Worm (Caenorhabditis elegans) whole organism, mixed stage, embryonic: ENCODE results near the gene srd-44.

Source experiments
- M03D4.4 ChIP-seq: sonication (generic microtip); optimal IDR thresholded peaks from 2 replicates; lab custom pipeline; 2017; ENCODE audit warnings: mild to moderate bottlenecking, missing genetic modification characterization, missing compliant biosample characterization
- bed-3 ChIP-seq: fragments of 200-800 bp; sonication (Bioruptor generic); optimal IDR thresholded peaks from 3 replicates; lab custom pipeline; 2018; ENCODE audit warnings: mild to moderate bottlenecking, missing genetic modification characterization, moderate library complexity, missing compliant biosample characterization
- blmp-1 ChIP-seq: fragments of 150-350 bp; optimal IDR thresholded peaks from 2 replicates; lab custom pipeline; 2014; ENCODE audit warnings: missing biosample characterization, missing genetic modification characterization
- ceh-39 ChIP-seq: fragments of 150-350 bp; optimal IDR thresholded peaks from 2 replicates; lab custom pipeline; 2014; ENCODE audit warnings: missing biosample characterization, missing genetic modification characterization
- ceh-43 ChIP-seq: fragments of 200-800 bp; sonication (Bioruptor generic); optimal IDR thresholded peaks from 2 replicates; lab custom pipeline; 2018; ENCODE audit warnings: mild to moderate bottlenecking, missing genetic modification characterization, moderate library complexity, missing compliant biosample characterization
- ceh-83 ChIP-seq: fragments of 200-800 bp; sonication (Bioruptor generic); optimal IDR thresholded peaks from 2 replicates; lab custom pipeline; 2018; ENCODE audit warnings: mild to moderate bottlenecking, missing genetic modification characterization, missing compliant biosample characterization
- ces-1 ChIP-seq: fragments of 150-350 bp; optimal IDR thresholded peaks from 2 replicates; lab custom pipeline; 2014; ENCODE audit warnings: missing biosample characterization, missing genetic modification reagents, missing genetic modification characterization
- cnd-1 ChIP-seq: fragments of 200-800 bp; sonication (Bioruptor generic); optimal IDR thresholded peaks from 2 replicates; lab custom pipeline; 2018; ENCODE audit warnings: mild to moderate bottlenecking, missing genetic modification characterization, missing compliant biosample characterization
- drap-1 ChIP-seq: fragments of 200-800 bp; sonication (Bioruptor generic); optimal IDR thresholded peaks from 3 replicates; lab custom pipeline; 2018; ENCODE audit warnings: mild to moderate bottlenecking, missing genetic modification characterization, missing compliant biosample characterization
- elt-1 ChIP-seq: sonication (generic microtip); optimal IDR thresholded peaks from 2 replicates; lab custom pipeline; 2017; ENCODE audit warnings: missing genetic modification characterization, mild to moderate bottlenecking, missing compliant biosample characterization, antibody characterized with exemption, moderate library complexity, borderline replicate concordance; ENCODE audit not compliant: insufficient read depth
- elt-3 ChIP-seq: fragments of 150-350 bp; optimal IDR thresholded peaks from 2 replicates; lab custom pipeline; 2014; ENCODE audit warnings: missing biosample characterization, missing genetic modification characterization
- flh-1 ChIP-seq: fragments of 200-800 bp; sonication (Bioruptor generic); optimal IDR thresholded peaks from 2 replicates; lab custom pipeline; 2018; ENCODE audit warnings: mild to moderate bottlenecking, missing genetic modification characterization, moderate library complexity, missing compliant biosample characterization
- ham-2 ChIP-seq: fragments of 200-800 bp; sonication (Bioruptor generic); optimal IDR thresholded peaks from 2 replicates; lab custom pipeline; 2018; ENCODE audit warnings: mild to moderate bottlenecking, missing genetic modification characterization, missing compliant biosample characterization
- lin-32 ChIP-seq: fragments of 200-800 bp; sonication (Bioruptor generic); optimal IDR thresholded peaks from 2 replicates; lab custom pipeline; 2018; ENCODE audit warnings: mild to moderate bottlenecking, missing genetic modification characterization, missing compliant biosample characterization
- lsy-2 ChIP-seq: fragments of 150-350 bp; optimal IDR thresholded peaks from 2 replicates; lab custom pipeline; 2014; ENCODE audit warnings: missing biosample characterization, missing genetic modification characterization
- mab-5 ChIP-seq: fragments of 150-350 bp; optimal IDR thresholded peaks from 2 replicates; lab custom pipeline; 2014; ENCODE audit warnings: missing biosample characterization, missing genetic modification characterization
- mep-1 ChIP-seq: fragments of 150-350 bp; optimal IDR thresholded peaks from 2 replicates; lab custom pipeline; 2017; ENCODE audit warnings: missing biosample characterization, missing genetic modification reagents, missing genetic modification characterization, inconsistent platforms
- mls-2 ChIP-seq: sonication (generic microtip); optimal IDR thresholded peaks from 2 replicates; lab custom pipeline; 2016; ENCODE audit warnings: mild to moderate bottlenecking, missing genetic modification characterization, moderate library complexity, missing compliant biosample characterization
- nhr-12 ChIP-seq: fragments of 150-350 bp; optimal IDR thresholded peaks from 2 replicates; lab custom pipeline; 2014; ENCODE audit warnings: missing biosample characterization, missing genetic modification characterization
- nhr-2 ChIP-seq: fragments of 150-350 bp; optimal IDR thresholded peaks from 2 replicates; lab custom pipeline; 2014; ENCODE audit warnings: missing biosample characterization, missing genetic modification characterization
- nhr-237 ChIP-seq: fragments of 150-350 bp; optimal IDR thresholded peaks from 2 replicates; lab custom pipeline; 2014; ENCODE audit warnings: missing biosample characterization, missing genetic modification characterization
- nhr-28 ChIP-seq: fragments of 150-350 bp; optimal IDR thresholded peaks from 2 replicates; lab custom pipeline; 2014; ENCODE audit warnings: missing biosample characterization, missing genetic modification characterization
- nhr-76 ChIP-seq: sonication (generic microtip); optimal IDR thresholded peaks from 2 replicates; lab custom pipeline; 2017; ENCODE audit warnings: missing biosample characterization, missing genetic modification characterization
- pha-4 ChIP-seq: fragments of 150-350 bp; optimal IDR thresholded peaks from 2 replicates; lab custom pipeline; 2018; ENCODE audit warnings: missing biosample characterization, missing genetic modification reagents, missing genetic modification characterization
- sem-2 ChIP-seq: fragments of 200-800 bp; sonication (Bioruptor generic); optimal IDR thresholded peaks from 2 replicates; lab custom pipeline; 2018; ENCODE audit warnings: mild to moderate bottlenecking, missing genetic modification characterization, missing compliant biosample characterization
- snpc-4 ChIP-seq: fragments of 150-350 bp; optimal IDR thresholded peaks from 2 replicates; lab custom pipeline; 2014; ENCODE audit warnings: missing biosample characterization, missing genetic modification characterization
- sptf-1 ChIP-seq: sonication (generic microtip); optimal IDR thresholded peaks from 2 replicates; lab custom pipeline; 2017; ENCODE audit warnings: mild to moderate bottlenecking, missing genetic modification characterization, moderate library complexity, missing compliant biosample characterization
- tbx-8 ChIP-seq: fragments of 200-800 bp; sonication (Bioruptor generic); optimal IDR thresholded peaks from 2 replicates; lab custom pipeline; 2018; ENCODE audit warnings: mild to moderate bottlenecking, missing genetic modification characterization, moderate library complexity, missing compliant biosample characterization
- unc-120 ChIP-seq: sonication (generic microtip); optimal IDR thresholded peaks from 2 replicates; lab custom pipeline; 2017; ENCODE audit warnings: missing genetic modification characterization, missing compliant biosample characterization; ENCODE audit not compliant: poor library complexity, severe bottlenecking
- unc-39 ChIP-seq: fragments of 150-350 bp; optimal IDR thresholded peaks from 2 replicates; lab custom pipeline; 2014; ENCODE audit warnings: missing biosample characterization, missing genetic modification characterization
- unc-62 ChIP-seq: fragments of 150-350 bp; optimal IDR thresholded peaks from 2 replicates; lab custom pipeline; 2014; ENCODE audit warnings: missing biosample characterization, missing genetic modification reagents, missing genetic modification characterization
- zip-8 ChIP-seq: fragments of 150-350 bp; optimal IDR thresholded peaks from 2 replicates; lab custom pipeline; 2014; ENCODE audit warnings: missing biosample characterization, missing genetic modification characterization
- ztf-11 ChIP-seq: fragments of 150-350 bp; optimal IDR thresholded peaks from 2 replicates; lab custom pipeline; 2014; ENCODE audit warnings: missing biosample characterization, missing genetic modification characterization

The srd-44 gene

DNA sequence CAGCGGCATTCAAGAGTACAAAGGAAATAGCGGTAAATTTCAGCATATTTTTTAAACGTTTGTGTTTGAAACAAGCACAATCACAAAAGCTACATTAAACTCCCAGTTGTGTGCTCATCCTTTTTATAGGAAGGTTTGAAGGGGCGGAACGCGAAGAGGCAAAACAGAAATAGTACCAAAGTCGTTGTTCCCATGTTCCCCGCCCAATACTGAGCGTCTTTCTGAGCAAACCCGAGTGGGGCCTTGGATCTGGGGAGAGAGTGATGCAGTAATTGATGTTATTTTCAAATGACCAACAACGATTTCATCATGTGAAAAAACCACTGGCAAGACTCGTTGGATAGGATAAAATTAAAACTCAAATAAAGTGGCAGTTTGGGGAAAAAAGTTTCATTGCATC lies 3.1 kb downstream of the srd-44 start, which contains the start of gene zig-2:
zig-2 (minus strand) TSS at position 101 of the 400 bp plus-strand sequence.
- TF ChIP-seq lin-32 (GFP tag; lab: Kevin White, UChicago) (no peak), elt-1 (tag; lab: Kevin White, UChicago) (no peak), blmp-1 (tag; lab: Kevin White, UChicago) (no peak), nhr-12 (tag; lab: Kevin White, UChicago) (no peak), ceh-43 (GFP tag; lab: Kevin White, UChicago) (no peak), M03D4.4 (tag; lab: Kevin White, UChicago) (no peak), unc-39 (no peak), cnd-1 (no peak), sptf-1 (tag; lab: Kevin White, UChicago) (no peak), snpc-4 (tag; lab: Kevin White, UChicago) (no peak), tbx-8 (GFP tag; lab: Kevin White, UChicago) (no peak), mls-2 (tag; lab: Kevin White, UChicago) (no peak)

DNA sequence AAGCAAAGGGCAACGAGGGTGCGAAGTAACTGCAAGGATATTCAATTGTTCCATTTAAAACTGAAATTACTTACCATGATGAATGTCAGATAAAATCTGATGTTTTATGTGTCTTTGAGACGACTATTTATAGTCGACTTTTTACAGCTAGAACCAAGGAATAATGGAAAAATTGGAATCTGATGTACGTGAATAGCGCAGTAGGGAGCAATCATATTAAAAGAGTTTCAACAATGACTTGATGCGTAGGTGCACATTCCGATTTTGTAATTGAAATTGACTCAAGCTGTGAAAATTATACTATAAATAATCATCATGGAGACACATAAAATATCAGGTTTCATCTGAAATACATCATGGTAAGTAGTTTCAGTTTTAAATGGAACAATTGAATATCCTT lies 5.0 kb downstream of the srd-44 start, which contains the start of the genes nspc-9 and nspc-10:
nspc-9 (minus strand) TSS at position 101 of the 400 bp plus-strand sequence.
nspc-10 (plus strand) TSS at position 331 of the 400 bp plus-strand sequence.
- no peak for TF ChIP-seq mls-2 (tag; lab: Kevin White, UChicago)
- TF ChIP-seq tbx-8 (GFP tag; lab: Kevin White, UChicago), result no peak
- TF ChIP-seq zip-8 (tag; lab: Kevin White, UChicago), result no peak
- no peak for TF ChIP-seq elt-3 (tag; lab: Kevin White, UChicago)
- no peak for TF ChIP-seq lin-32 (GFP tag; lab: Kevin White, UChicago)
- no peak for TF ChIP-seq ceh-43 (GFP tag; lab: Kevin White, UChicago)
- no peak for TF ChIP-seq snpc-4 (tag; lab: Kevin White, UChicago)
- TF ChIP-seq sptf-1 (tag; lab: Kevin White, UChicago), result no peak
- TF ChIP-seq drap-1 (GFP tag; lab: Kevin White, UChicago), result no peak
- no peak for TF ChIP-seq unc-39
- TF ChIP-seq nhr-237, result no peak
- TF ChIP-seq sem-2 (GFP tag; lab: Kevin White, UChicago), result no peak
- TF ChIP-seq bed-3, result no peak
- TF ChIP-seq mab-5 (tag; lab: Kevin White, UChicago), result no peak
- TF ChIP-seq mep-1 (tag; lab: Kevin White, UChicago), result no peak
- no peak for TF ChIP-seq ceh-83 (GFP tag; lab: Kevin White, UChicago)
- no peak for TF ChIP-seq pha-4 (tag; lab: Kevin White, UChicago)

ce11 chrX:12346729-12347128 lies 8.5 kb downstream of the srd-44 start, which contains the start of gene F42F12.11:
Gene F42F12.11 (plus strand): TSS chrX:12347029.
- no peak for TF ChIP-seq unc-120 (tag; lab: Kevin White, UChicago)
- no peak for TF ChIP-seq flh-1
- TF ChIP-seq nhr-2 (tag; lab: Kevin White, UChicago), result no peak
- no peak for TF ChIP-seq elt-1 (tag; lab: Kevin White, UChicago)
- TF ChIP-seq tbx-8 (GFP tag; lab: Kevin White, UChicago), result no peak
- no peak for TF ChIP-seq zip-8 (tag; lab: Kevin White, UChicago)
- no peak for TF ChIP-seq ceh-43 (GFP tag; lab: Kevin White, UChicago)
- TF ChIP-seq bed-3, result no peak
- TF ChIP-seq elt-3 (tag; lab: Kevin White, UChicago), result no peak
- no peak for TF ChIP-seq M03D4.4 (tag; lab: Kevin White, UChicago)
- no peak for TF ChIP-seq nhr-12 (tag; lab: Kevin White, UChicago)
- TF ChIP-seq lsy-2 (tag; lab: Kevin White, UChicago), result no peak
- no peak for TF ChIP-seq sem-2 (GFP tag; lab: Kevin White, UChicago)
- TF ChIP-seq snpc-4 (tag; lab: Kevin White, UChicago), result no peak
- TF ChIP-seq ces-1 (GFP tag; lab: Kevin White, UChicago), result no peak
- no peak for TF ChIP-seq lin-32 (GFP tag; lab: Kevin White, UChicago)
- no peak for TF ChIP-seq ztf-11
- TF ChIP-seq drap-1 (GFP tag; lab: Kevin White, UChicago), result no peak
- TF ChIP-seq nhr-28, result no peak
- TF ChIP-seq unc-39, result no peak

- TF ChIP-seq ztf-11 (no peak), unc-120 (tag; lab: Kevin White, UChicago) (peak; percentile 23), pha-4 (tag; lab: Kevin White, UChicago) (no peak), bed-3 (no peak), snpc-4 (tag; lab: Kevin White, UChicago) (no peak), nhr-76 (tag; lab: Kevin White, UChicago) (no peak), sem-2 (GFP tag; lab: Kevin White, UChicago) (no peak), ham-2 (GFP tag; lab: Kevin White, UChicago) (no peak), unc-39 (no peak), drap-1 (GFP tag; lab: Kevin White, UChicago) (peak; percentile 13), ceh-39 (tag; lab: Kevin White, UChicago) (no peak), flh-1 (no peak), M03D4.4 (tag; lab: Kevin White, UChicago) (peak; percentile 39), mls-2 (tag; lab: Kevin White, UChicago) (no peak), ceh-83 (GFP tag; lab: Kevin White, UChicago) (no peak), elt-3 (tag; lab: Kevin White, UChicago) (no peak), tbx-8 (GFP tag; lab: Kevin White, UChicago) (no peak), unc-62 (GFP tag; lab: Kevin White, UChicago) (no peak), ceh-43 (GFP tag; lab: Kevin White, UChicago) (no peak)
- TF ChIP-seq, all 35 proteins: peak for 3
Measured at ce11 chrX:12347822-12348221, 9.6 kb downstream of the srd-44 start.
